3 worm cellular contexts compared by ENCODE assay signal in the genomic region with DNA sequence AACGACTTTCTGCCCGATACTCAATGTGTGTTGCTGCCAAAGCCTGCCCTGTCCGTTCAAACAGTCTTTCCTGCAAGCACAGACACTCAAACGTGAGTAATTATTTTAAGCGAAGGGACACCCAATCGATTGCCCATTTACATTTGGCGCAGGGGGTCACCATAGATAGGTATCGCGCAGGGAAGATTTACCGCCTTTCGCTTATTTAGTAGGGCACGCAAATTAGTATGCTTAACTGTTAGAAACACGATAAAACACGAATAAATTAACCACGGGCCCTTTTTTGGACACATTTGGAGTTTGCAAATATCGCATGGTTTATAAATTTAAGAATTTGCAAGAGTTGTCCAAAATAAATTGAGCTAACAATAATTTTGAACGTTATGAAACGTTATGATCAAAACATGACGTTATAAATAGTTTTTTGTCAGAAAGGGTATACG.
TF ChIP-seq lines count a peak whose summit lies in the region.

No protein-coding gene starts in this region.

TF ChIP-seq in whole organism, L1 larva, 84 proteins besides CTCF, POLR2A, EP300 and RAD21 (continued from another document and continues in another):
- TF ChIP-seq lin-13 (GFP tag; optimal IDR thresholded peaks at IDR 0.05; lab: Kevin White, UChicago), result peak; percentile 95
- TF ChIP-seq C04F5.9 (tag; optimal IDR thresholded peaks at IDR 0.05; lab: Kevin White, UChicago), result peak; percentile 92
- peak; percentile 99 for TF ChIP-seq irx-1 (tag; optimal IDR thresholded peaks at IDR 0.05; lab: Kevin White, UChicago)
- peak; percentile 96 for TF ChIP-seq pax-3 (tag; optimal IDR thresholded peaks at IDR 0.05; lab: Kevin White, UChicago)
- peak; percentile 52 for TF ChIP-seq nhr-84 (tag; optimal IDR thresholded peaks at IDR 0.05; lab: Kevin White, UChicago)
- peak; percentile 100 for TF ChIP-seq snu-23 (GFP tag; optimal IDR thresholded peaks at IDR 0.05; lab: Kevin White, UChicago)
- peak; percentile 98 to 100 (median 99) for TF ChIP-seq ceh-82 (tag; optimal IDR thresholded peaks at IDR 0.05; lab: Kevin White, UChicago)
- peak; percentile 64 to 96 for TF ChIP-seq mdl-1 (tag; optimal IDR thresholded peaks at IDR 0.05; lab: Kevin White, UChicago)
- peak; percentile 97 for TF ChIP-seq sup-37 (GFP tag; optimal IDR thresholded peaks at IDR 0.05; lab: Kevin White, UChicago)
- peak; percentile 81 for TF ChIP-seq unc-98 (GFP tag; IDR thresholded peaks at IDR 0.05; lab: Robert Waterston, UW)
- TF ChIP-seq elt-2 (tag; optimal IDR thresholded peaks at IDR 0.05; lab: Kevin White, UChicago), result peak; percentile 96
- TF ChIP-seq efl-3 (GFP tag; optimal IDR thresholded peaks at IDR 0.05; lab: Kevin White, UChicago), result peak; percentile 97
- peak; percentile 94 to 95 for TF ChIP-seq lsy-2 (tag; optimal IDR thresholded peaks at IDR 0.05; lab: Kevin White, UChicago)
- TF ChIP-seq ama-1 (optimal IDR thresholded peaks at IDR 0.05; lab: Kevin White, UChicago), result peak; percentile 60
- peak; percentile 99 for TF ChIP-seq swsn-7 (tag; optimal IDR thresholded peaks at IDR 0.05; lab: Kevin White, UChicago)
- peak; percentile 98 for TF ChIP-seq ceh-88 (GFP tag; IDR thresholded peaks at IDR 0.05; lab: Robert Waterston, UW)
- peak; percentile 33 for TF ChIP-seq tlp-1 (tag; optimal IDR thresholded peaks at IDR 0.05; lab: Kevin White, UChicago)
- TF ChIP-seq nhr-237 (tag; optimal IDR thresholded peaks at IDR 0.05; lab: Kevin White, UChicago), result peak; percentile 98
- peak; percentile 99 for TF ChIP-seq egl-13 (tag; optimal IDR thresholded peaks at IDR 0.05; lab: Kevin White, UChicago)
- peak; percentile 81 for TF ChIP-seq vab-15 (tag; optimal IDR thresholded peaks at IDR 0.05; lab: Kevin White, UChicago)
- TF ChIP-seq nhr-85 (tag; lab: Kevin White, UChicago), result peak; percentile 99
- peak; percentile 68 for TF ChIP-seq hlh-4 (tag; optimal IDR thresholded peaks at IDR 0.05; lab: Kevin White, UChicago)
- TF ChIP-seq rnt-1 (tag; optimal IDR thresholded peaks at IDR 0.05; lab: Kevin White, UChicago), result peak; percentile 98
- peak; percentile 99 for TF ChIP-seq ztf-4 (tag; optimal IDR thresholded peaks at IDR 0.05; lab: Kevin White, UChicago)
- TF ChIP-seq lin-35 (GFP tag; optimal IDR thresholded peaks at IDR 0.05; lab: Kevin White, UChicago), result peak; percentile 82 to 93
- peak; percentile 99 for TF ChIP-seq nhr-11 (tag; optimal IDR thresholded peaks at IDR 0.05; lab: Kevin White, UChicago)
- peak; percentile 100 for TF ChIP-seq jun-1 (tag; optimal IDR thresholded peaks at IDR 0.05; lab: Kevin White, UChicago)
- peak; percentile 88 to 97 for TF ChIP-seq egl-27 (tag; optimal IDR thresholded peaks at IDR 0.05; lab: Kevin White, UChicago)
- peak; percentile 98 for TF ChIP-seq skn-1 (tag; optimal IDR thresholded peaks at IDR 0.05; lab: Kevin White, UChicago)
- TF ChIP-seq zip-4 (GFP tag; optimal IDR thresholded peaks at IDR 0.05; lab: Kevin White, UChicago), result peak; percentile 96
- TF ChIP-seq blmp-1 (tag; optimal IDR thresholded peaks at IDR 0.05; lab: Kevin White, UChicago), result peak; percentile 54
- peak; percentile 99 for TF ChIP-seq nhr-77 (tag; optimal IDR thresholded peaks at IDR 0.05; lab: Kevin White, UChicago)
- TF ChIP-seq snpc-4 (tag; optimal IDR thresholded peaks at IDR 0.05; lab: Kevin White, UChicago), result peak; percentile 85
- TF ChIP-seq aha-1 (tag; optimal IDR thresholded peaks at IDR 0.05; lab: Kevin White, UChicago), result peak; percentile 53
- peak; percentile 55 for TF ChIP-seq ceh-90 (tag; optimal IDR thresholded peaks at IDR 0.05; lab: Kevin White, UChicago)
- peak; percentile 100 for TF ChIP-seq dsc-1 (tag; optimal IDR thresholded peaks at IDR 0.05; lab: Kevin White, UChicago)
- TF ChIP-seq pag-3 (tag; optimal IDR thresholded peaks at IDR 0.05; lab: Kevin White, UChicago; ENCODE audit: borderline replicate concordance, insufficient read depth), result no peak
- TF ChIP-seq sox-4 (tag; optimal IDR thresholded peaks at IDR 0.05; lab: Kevin White, UChicago), result peak; percentile 99
- peak; percentile 99 for TF ChIP-seq fos-1 (tag; optimal IDR thresholded peaks at IDR 0.05; lab: Kevin White, UChicago)
- TF ChIP-seq unc-62 (GFP tag; optimal IDR thresholded peaks at IDR 0.05; lab: Kevin White, UChicago), result no peak
- peak; percentile 93 for TF ChIP-seq isw-1 (GFP tag; IDR thresholded peaks at IDR 0.05; lab: Robert Waterston, UW)
- peak; percentile 98 for TF ChIP-seq lin-14 (GFP tag; optimal IDR thresholded peaks at IDR 0.05; lab: Kevin White, UChicago)

TF ChIP-seq in whole organism, L3 larva, 47 proteins besides CTCF, POLR2A, EP300 and RAD21 (continued from another document):
- TF ChIP-seq unc-39 (tag; optimal IDR thresholded peaks at IDR 0.05; lab: Kevin White, UChicago), result peak; percentile 77
- TF ChIP-seq daf-12 (tag; optimal IDR thresholded peaks at IDR 0.05; lab: Kevin White, UChicago), result peak; percentile 96
- peak; percentile 95 for TF ChIP-seq R02D3.7 (tag; optimal IDR thresholded peaks at IDR 0.05; lab: Kevin White, UChicago)
- peak; percentile 98 for TF ChIP-seq zag-1 (tag; optimal IDR thresholded peaks at IDR 0.05; lab: Kevin White, UChicago)
- TF ChIP-seq egl-5 (tag; optimal IDR thresholded peaks at IDR 0.05; lab: Kevin White, UChicago), result peak; percentile 99
- TF ChIP-seq ama-1 (optimal IDR thresholded peaks at IDR 0.05; lab: Kevin White, UChicago), result no peak
- TF ChIP-seq fos-1 (tag; optimal IDR thresholded peaks at IDR 0.05; lab: Kevin White, UChicago), result peak; percentile 96
- TF ChIP-seq aly-2 (tag; optimal IDR thresholded peaks at IDR 0.05; lab: Kevin White, UChicago), result peak; percentile 98
- peak; percentile 82 for TF ChIP-seq ztf-11 (tag; optimal IDR thresholded peaks at IDR 0.05; lab: Kevin White, UChicago)
- TF ChIP-seq elt-2 (tag; optimal IDR thresholded peaks at IDR 0.05; lab: Kevin White, UChicago), result peak; percentile 88
- peak; percentile 82 for TF ChIP-seq nhr-76 (tag; optimal IDR thresholded peaks at IDR 0.05; lab: Kevin White, UChicago)
- peak; percentile 100 for TF ChIP-seq jun-1 (tag; optimal IDR thresholded peaks at IDR 0.05; lab: Kevin White, UChicago)
- TF ChIP-seq ZK546.5 (tag; optimal IDR thresholded peaks at IDR 0.05; lab: Kevin White, UChicago), result peak; percentile 69
- peak; percentile 100 for TF ChIP-seq lin-39 (tag; optimal IDR thresholded peaks at IDR 0.05; lab: Kevin White, UChicago)
- peak; percentile 98 for TF ChIP-seq pha-4 (tag; optimal IDR thresholded peaks at IDR 0.05; lab: Kevin White, UChicago)
- TF ChIP-seq nhr-28 (tag; optimal IDR thresholded peaks at IDR 0.05; lab: Kevin White, UChicago), result peak; percentile 93
- TF ChIP-seq tbx-2 (tag; optimal IDR thresholded peaks at IDR 0.05; lab: Kevin White, UChicago), result peak; percentile 99
- peak; percentile 91 for TF ChIP-seq pqm-1 (tag; optimal IDR thresholded peaks at IDR 0.05; lab: Kevin White, UChicago)
- TF ChIP-seq eor-1 (tag; optimal IDR thresholded peaks at IDR 0.05; lab: Kevin White, UChicago), result peak; percentile 4 to 81
- TF ChIP-seq ztf-4 (tag; optimal IDR thresholded peaks at IDR 0.05; lab: Kevin White, UChicago), result peak; percentile 92
- peak; percentile 84 for TF ChIP-seq ceh-16 (tag; optimal IDR thresholded peaks at IDR 0.05; lab: Kevin White, UChicago)
- TF ChIP-seq ceh-9 (tag; optimal IDR thresholded peaks at IDR 0.05; lab: Kevin White, UChicago), result peak; percentile 76
- TF ChIP-seq nfya-1 (tag; optimal IDR thresholded peaks at IDR 0.05; lab: Kevin White, UChicago; ENCODE audit: insufficient read depth), result peak; percentile 97
- TF ChIP-seq snpc-4 (tag; optimal IDR thresholded peaks at IDR 0.05; lab: Kevin White, UChicago), result peak; percentile 91
- TF ChIP-seq ceh-82 (tag; optimal IDR thresholded peaks at IDR 0.05; lab: Kevin White, UChicago), result peak; percentile 98
- peak; percentile 98 for TF ChIP-seq lsy-12 (tag; optimal IDR thresholded peaks at IDR 0.05; lab: Kevin White, UChicago)
- TF ChIP-seq elt-1 (tag; optimal IDR thresholded peaks at IDR 0.05; lab: Kevin White, UChicago), result peak; percentile 90
- TF ChIP-seq elt-3 (tag; optimal IDR thresholded peaks at IDR 0.05; lab: Kevin White, UChicago), result peak; percentile 94 to 99 (median 97)
- peak; percentile 97 for TF ChIP-seq fkh-2 (tag; optimal IDR thresholded peaks at IDR 0.05; lab: Kevin White, UChicago)
- TF ChIP-seq mml-1 (tag; optimal IDR thresholded peaks at IDR 0.05; lab: Kevin White, UChicago), result no peak
TF ChIP-seq in whole organism, L3 larva: peak in this region for 44.

TF ChIP-seq in whole organism, young adult, 124 proteins besides CTCF, POLR2A, EP300 and RAD21 (continued from another document and continues in another):
- TF ChIP-seq C17E4.6 (GFP tag; IDR thresholded peaks at IDR 0.05; lab: Robert Waterston, UW), result peak; percentile 94
- TF ChIP-seq unc-62 (GFP tag; optimal IDR thresholded peaks at IDR 0.05; lab: Kevin White, UChicago), result peak; percentile 58
- TF ChIP-seq fkh-3 (tag; optimal IDR thresholded peaks at IDR 0.05; lab: Kevin White, UChicago), result no peak
- TF ChIP-seq attf-5 (GFP tag; optimal IDR thresholded peaks at IDR 0.05; lab: Kevin White, UChicago), result peak; percentile 73
- peak; percentile 100 for TF ChIP-seq Y56A3A.18 (GFP tag; IDR thresholded peaks at IDR 0.05; lab: Robert Waterston, UW)
- TF ChIP-seq mxl-1 (tag; optimal IDR thresholded peaks at IDR 0.05; lab: Kevin White, UChicago), result no peak
- TF ChIP-seq ama-1 (optimal IDR thresholded peaks at IDR 0.05; lab: Kevin White, UChicago), result no peak
- TF ChIP-seq ama-1 (GFP tag; optimal IDR thresholded peaks at IDR 0.05; lab: Kevin White, UChicago), result peak; percentile 18 to 94
- no peak for TF ChIP-seq snpc-1.1 (tag; optimal IDR thresholded peaks at IDR 0.05; lab: Kevin White, UChicago; ENCODE audit: insufficient read depth)
- TF ChIP-seq nfya-2 (GFP tag; IDR thresholded peaks at IDR 0.05; lab: Robert Waterston, UW), result 0 out of 2 replicates have a peak, but pooled peaks have one; percentile 72
- peak; percentile 93 for TF ChIP-seq lin-54 (GFP tag; optimal IDR thresholded peaks at IDR 0.05; lab: Kevin White, UChicago)
- 0 out of 2 replicates have a peak, but pooled peaks have one; percentile 34 for TF ChIP-seq D2030.7 (GFP tag; IDR thresholded peaks at IDR 0.05; lab: Robert Waterston, UW)
- peak; percentile 89 for TF ChIP-seq sea-2 (GFP tag; IDR thresholded peaks at IDR 0.05; lab: Robert Waterston, UW)
- peak; percentile 96 for TF ChIP-seq egl-18 (GFP tag; IDR thresholded peaks at IDR 0.05; lab: Robert Waterston, UW)
- TF ChIP-seq tbx-9 (tag; optimal IDR thresholded peaks at IDR 0.05; lab: Kevin White, UChicago; ENCODE audit: borderline replicate concordance), result no peak
- TF ChIP-seq zfh-2 (GFP tag; conservative IDR thresholded peaks at IDR 0.05; lab: Robert Waterston, UW), result no peak; the same call in 1 of the 2 replicates
- peak; percentile 96 for TF ChIP-seq pbrm-1 (GFP tag; IDR thresholded peaks at IDR 0.05; lab: Robert Waterston, UW)
- TF ChIP-seq aptf-2 (GFP tag; conservative IDR thresholded peaks at IDR 0.05; lab: Robert Waterston, UW), result peak; percentile 39; the same call in 1 of the 2 replicates
- peak in 2 of 3 experiments; percentile 94 to 98 for TF ChIP-seq lin-35 (GFP tag; optimal IDR thresholded peaks at IDR 0.05; lab: Kevin White, UChicago)
- peak; percentile 86 for TF ChIP-seq F57A8.1 (GFP tag; optimal IDR thresholded peaks at IDR 0.05; lab: Kevin White, UChicago)
- TF ChIP-seq ceh-58 (GFP tag; IDR thresholded peaks at IDR 0.05; lab: Robert Waterston, UW), result 0 out of 2 replicates have a peak, but pooled peaks have one; percentile 54
- peak; percentile 96 for TF ChIP-seq ztf-22 (GFP tag; optimal IDR thresholded peaks at IDR 0.05; lab: Kevin White, UChicago)
- TF ChIP-seq F39B2.1 (GFP tag; IDR thresholded peaks at IDR 0.05; lab: Robert Waterston, UW), result no peak
- peak; percentile 89 for TF ChIP-seq nhr-179 (tag; optimal IDR thresholded peaks at IDR 0.05; lab: Kevin White, UChicago)
- TF ChIP-seq F57C9.4 (tag; optimal IDR thresholded peaks at IDR 0.05; lab: Kevin White, UChicago), result peak; percentile 69
- no peak for TF ChIP-seq Y79H2A.3 (GFP tag; conservative IDR thresholded peaks at IDR 0.05; lab: Robert Waterston, UW)
- peak; percentile 68 for TF ChIP-seq unc-130 (GFP tag; optimal IDR thresholded peaks at IDR 0.05; lab: Kevin White, UChicago)
- TF ChIP-seq attf-6 (GFP tag; IDR thresholded peaks at IDR 0.05; lab: Robert Waterston, UW), result 0 out of 2 replicates have a peak, but pooled peaks have one; percentile 54
- no peak for TF ChIP-seq ceh-91 (GFP tag; IDR thresholded peaks at IDR 0.05; lab: Robert Waterston, UW)
- TF ChIP-seq somi-1 (GFP tag; optimal IDR thresholded peaks at IDR 0.05; lab: Kevin White, UChicago), result peak; percentile 99
- peak; percentile 99 for TF ChIP-seq gei-17 (GFP tag; optimal IDR thresholded peaks at IDR 0.05; lab: Kevin White, UChicago)
- peak; percentile 68; the same call in 1 of the 2 replicates for TF ChIP-seq Y67H2A.10 (GFP tag; conservative IDR thresholded peaks at IDR 0.05; lab: Robert Waterston, UW)
- TF ChIP-seq madf-10 (tag; optimal IDR thresholded peaks at IDR 0.05; lab: Kevin White, UChicago), result peak; percentile 97
- peak; percentile 27 for TF ChIP-seq mes-4 (tag; optimal IDR thresholded peaks at IDR 0.05; lab: Kevin White, UChicago)
- TF ChIP-seq egrh-3 (GFP tag; IDR thresholded peaks at IDR 0.05; lab: Robert Waterston, UW), result peak; percentile 61
- peak; percentile 99 for TF ChIP-seq tlf-1 (GFP tag; optimal IDR thresholded peaks at IDR 0.05; lab: Kevin White, UChicago)
- no peak for TF ChIP-seq hlh-12 (tag; optimal IDR thresholded peaks at IDR 0.05; lab: Kevin White, UChicago)
- TF ChIP-seq hsf-1 (GFP tag; IDR thresholded peaks at IDR 0.05; lab: Robert Waterston, UW), result peak; percentile 67
- TF ChIP-seq zim-3 (tag; optimal IDR thresholded peaks at IDR 0.05; lab: Kevin White, UChicago), result no peak
- peak; percentile 17 for TF ChIP-seq rpc-1 (optimal IDR thresholded peaks at IDR 0.05; lab: Kevin White, UChicago)
- no peak for TF ChIP-seq rpc-1 (tag; optimal IDR thresholded peaks at IDR 0.05; lab: Kevin White, UChicago)
- peak; percentile 98 for TF ChIP-seq rcor-1 (GFP tag; IDR thresholded peaks at IDR 0.05; lab: Robert Waterston, UW)
- TF ChIP-seq ets-4 (GFP tag; optimal IDR thresholded peaks at IDR 0.05; lab: Kevin White, UChicago), result peak; percentile 98
- TF ChIP-seq mcd-1 (GFP tag; IDR thresholded peaks at IDR 0.05; lab: Robert Waterston, UW), result peak; percentile 90
- peak; percentile 82 for TF ChIP-seq cebp-1 (GFP tag; IDR thresholded peaks at IDR 0.05; lab: Robert Waterston, UW)
- TF ChIP-seq cebp-1 (tag; optimal IDR thresholded peaks at IDR 0.05; lab: Kevin White, UChicago), result peak; percentile 98
- TF ChIP-seq lag-1 (GFP tag; IDR thresholded peaks at IDR 0.05; lab: Robert Waterston, UW), result peak; percentile 92; the same call in 1 of the 2 replicates
- peak; percentile 96 for TF ChIP-seq F52B5.7 (tag; optimal IDR thresholded peaks at IDR 0.05; lab: Kevin White, UChicago)
- peak; percentile 61 for TF ChIP-seq snpc-4 (GFP tag; optimal IDR thresholded peaks at IDR 0.05; lab: Kevin White, UChicago)
- TF ChIP-seq snpc-4 (tag; optimal IDR thresholded peaks at IDR 0.05; lab: Kevin White, UChicago), result peak; percentile 36 to 90 (median 82)
- peak; percentile 99 for TF ChIP-seq ZK185.1 (tag; optimal IDR thresholded peaks at IDR 0.05; lab: Kevin White, UChicago; ENCODE audit: poor library complexity, severe bottlenecking)
- no peak for TF ChIP-seq Y53F4B.3 (GFP tag; IDR thresholded peaks at IDR 0.05; lab: Robert Waterston, UW)
- peak; percentile 20 for TF ChIP-seq him-1 (tag; optimal IDR thresholded peaks at IDR 0.05; lab: Kevin White, UChicago)
- TF ChIP-seq K11D2.4 (GFP tag; IDR thresholded peaks at IDR 0.05; lab: Robert Waterston, UW), result peak; percentile 99
- TF ChIP-seq sptf-2 (GFP tag; optimal IDR thresholded peaks at IDR 0.05; lab: Kevin White, UChicago), result no peak
- TF ChIP-seq F55B11.4 (tag; optimal IDR thresholded peaks at IDR 0.05; lab: Kevin White, UChicago; ENCODE audit: borderline replicate concordance, insufficient read depth), result no peak
- 0 out of 2 replicates have a peak, but pooled peaks have one; percentile 48 for TF ChIP-seq Y95B8A.8 (GFP tag; IDR thresholded peaks at IDR 0.05; lab: Robert Waterston, UW)
- TF ChIP-seq C06A6.2 (GFP tag; conservative IDR thresholded peaks at IDR 0.05; lab: Robert Waterston, UW), result peak; percentile 98
- peak; percentile 99 for TF ChIP-seq dpff-1 (tag; optimal IDR thresholded peaks at IDR 0.05; lab: Kevin White, UChicago)
- no peak for TF ChIP-seq lsy-27 (tag; optimal IDR thresholded peaks at IDR 0.05; lab: Kevin White, UChicago; ENCODE audit: borderline replicate concordance, insufficient read depth)
